Worm (Caenorhabditis elegans) whole organism, mixed stage, embryonic: ENCODE measurements around the gene cyp-23A1.

ENCODE experiments used
- M03D4.4 ChIP-seq: sonication (generic microtip); optimal IDR thresholded peaks from 2 replicates; lab custom pipeline; 2017; ENCODE audit warnings: mild to moderate bottlenecking, missing genetic modification characterization, missing compliant biosample characterization
- bed-3 ChIP-seq: fragments of 200-800 bp; sonication (Bioruptor generic); optimal IDR thresholded peaks from 3 replicates; lab custom pipeline; 2018; ENCODE audit warnings: mild to moderate bottlenecking, missing genetic modification characterization, moderate library complexity, missing compliant biosample characterization
- ceh-39 ChIP-seq: fragments of 150-350 bp; optimal IDR thresholded peaks from 2 replicates; lab custom pipeline; 2014; ENCODE audit warnings: missing biosample characterization, missing genetic modification characterization
- ceh-43 ChIP-seq: fragments of 200-800 bp; sonication (Bioruptor generic); optimal IDR thresholded peaks from 2 replicates; lab custom pipeline; 2018; ENCODE audit warnings: mild to moderate bottlenecking, missing genetic modification characterization, moderate library complexity, missing compliant biosample characterization
- ceh-83 ChIP-seq: fragments of 200-800 bp; sonication (Bioruptor generic); optimal IDR thresholded peaks from 2 replicates; lab custom pipeline; 2018; ENCODE audit warnings: mild to moderate bottlenecking, missing genetic modification characterization, missing compliant biosample characterization
- ces-1 ChIP-seq: fragments of 150-350 bp; optimal IDR thresholded peaks from 2 replicates; lab custom pipeline; 2014; ENCODE audit warnings: missing biosample characterization, missing genetic modification reagents, missing genetic modification characterization
- cnd-1 ChIP-seq: fragments of 200-800 bp; sonication (Bioruptor generic); optimal IDR thresholded peaks from 2 replicates; lab custom pipeline; 2018; ENCODE audit warnings: mild to moderate bottlenecking, missing genetic modification characterization, missing compliant biosample characterization
- drap-1 ChIP-seq: fragments of 200-800 bp; sonication (Bioruptor generic); optimal IDR thresholded peaks from 3 replicates; lab custom pipeline; 2018; ENCODE audit warnings: mild to moderate bottlenecking, missing genetic modification characterization, missing compliant biosample characterization
- elt-1 ChIP-seq: sonication (generic microtip); optimal IDR thresholded peaks from 2 replicates; lab custom pipeline; 2017; ENCODE audit warnings: missing genetic modification characterization, mild to moderate bottlenecking, missing compliant biosample characterization, antibody characterized with exemption, moderate library complexity, borderline replicate concordance; ENCODE audit not compliant: insufficient read depth
- elt-3 ChIP-seq: fragments of 150-350 bp; optimal IDR thresholded peaks from 2 replicates; lab custom pipeline; 2014; ENCODE audit warnings: missing biosample characterization, missing genetic modification characterization
- flh-1 ChIP-seq: fragments of 200-800 bp; sonication (Bioruptor generic); optimal IDR thresholded peaks from 2 replicates; lab custom pipeline; 2018; ENCODE audit warnings: mild to moderate bottlenecking, missing genetic modification characterization, moderate library complexity, missing compliant biosample characterization
- ham-2 ChIP-seq: fragments of 200-800 bp; sonication (Bioruptor generic); optimal IDR thresholded peaks from 2 replicates; lab custom pipeline; 2018; ENCODE audit warnings: mild to moderate bottlenecking, missing genetic modification characterization, missing compliant biosample characterization
- hlh-1 ChIP-seq: fragments of 150-350 bp; optimal IDR thresholded peaks from 2 replicates; lab custom pipeline; 2014; ENCODE audit warnings: missing biosample characterization, missing genetic modification reagents, missing genetic modification characterization
- lin-32 ChIP-seq: fragments of 200-800 bp; sonication (Bioruptor generic); optimal IDR thresholded peaks from 2 replicates; lab custom pipeline; 2018; ENCODE audit warnings: mild to moderate bottlenecking, missing genetic modification characterization, missing compliant biosample characterization
- lsy-2 ChIP-seq: fragments of 150-350 bp; optimal IDR thresholded peaks from 2 replicates; lab custom pipeline; 2014; ENCODE audit warnings: missing biosample characterization, missing genetic modification characterization
- mab-5 ChIP-seq: fragments of 150-350 bp; optimal IDR thresholded peaks from 2 replicates; lab custom pipeline; 2014; ENCODE audit warnings: missing biosample characterization, missing genetic modification characterization
- mep-1 ChIP-seq: fragments of 150-350 bp; optimal IDR thresholded peaks from 2 replicates; lab custom pipeline; 2017; ENCODE audit warnings: missing biosample characterization, missing genetic modification reagents, missing genetic modification characterization, inconsistent platforms
- mls-2 ChIP-seq: sonication (generic microtip); optimal IDR thresholded peaks from 2 replicates; lab custom pipeline; 2016; ENCODE audit warnings: mild to moderate bottlenecking, missing genetic modification characterization, moderate library complexity, missing compliant biosample characterization
- nhr-2 ChIP-seq: fragments of 150-350 bp; optimal IDR thresholded peaks from 2 replicates; lab custom pipeline; 2014; ENCODE audit warnings: missing biosample characterization, missing genetic modification characterization
- nhr-237 ChIP-seq: fragments of 150-350 bp; optimal IDR thresholded peaks from 2 replicates; lab custom pipeline; 2014; ENCODE audit warnings: missing biosample characterization, missing genetic modification characterization
- nhr-28 ChIP-seq: fragments of 150-350 bp; optimal IDR thresholded peaks from 2 replicates; lab custom pipeline; 2014; ENCODE audit warnings: missing biosample characterization, missing genetic modification characterization
- nhr-76 ChIP-seq: sonication (generic microtip); optimal IDR thresholded peaks from 2 replicates; lab custom pipeline; 2017; ENCODE audit warnings: missing biosample characterization, missing genetic modification characterization
- pha-4 ChIP-seq: fragments of 150-350 bp; optimal IDR thresholded peaks from 2 replicates; lab custom pipeline; 2018; ENCODE audit warnings: missing biosample characterization, missing genetic modification reagents, missing genetic modification characterization
- tbx-8 ChIP-seq: fragments of 200-800 bp; sonication (Bioruptor generic); optimal IDR thresholded peaks from 2 replicates; lab custom pipeline; 2018; ENCODE audit warnings: mild to moderate bottlenecking, missing genetic modification characterization, moderate library complexity, missing compliant biosample characterization
- unc-120 ChIP-seq: sonication (generic microtip); optimal IDR thresholded peaks from 2 replicates; lab custom pipeline; 2017; ENCODE audit warnings: missing genetic modification characterization, missing compliant biosample characterization; ENCODE audit not compliant: poor library complexity, severe bottlenecking
- unc-39 ChIP-seq: fragments of 150-350 bp; optimal IDR thresholded peaks from 2 replicates; lab custom pipeline; 2014; ENCODE audit warnings: missing biosample characterization, missing genetic modification characterization
- ztf-11 ChIP-seq: fragments of 150-350 bp; optimal IDR thresholded peaks from 2 replicates; lab custom pipeline; 2014; ENCODE audit warnings: missing biosample characterization, missing genetic modification characterization

cyp-23A1 gene

ce11 chrII:4470972-4471645, 40.9 kb upstream of the cyp-23A1 start, which contains the start of gene W06B4.1:
TSS of gene W06B4.1 (plus strand) at chrII:4471595.
- TF ChIP-seq tbx-8 (GFP tag; lab: Kevin White, UChicago) (no peak), nhr-2 (tag; lab: Kevin White, UChicago) (no peak), hlh-1 (tag; lab: Kevin White, UChicago) (no peak), mep-1 (no peak), bed-3 (GFP tag; lab: Kevin White, UChicago) (no peak), lin-32 (GFP tag; lab: Kevin White, UChicago) (no peak), nhr-28 (tag; lab: Kevin White, UChicago) (no peak), ces-1 (no peak), ham-2 (GFP tag; lab: Kevin White, UChicago) (no peak), pha-4 (no peak), ceh-83 (GFP tag; lab: Kevin White, UChicago) (no peak)

- TF ChIP-seq ham-2 (GFP tag; lab: Kevin White, UChicago): no peak
- no peak for TF ChIP-seq mab-5 (tag; lab: Kevin White, UChicago)
- TF ChIP-seq drap-1 (GFP tag; lab: Kevin White, UChicago): no peak
- TF ChIP-seq ceh-43 (GFP tag; lab: Kevin White, UChicago): no peak
- TF ChIP-seq ceh-83 (GFP tag; lab: Kevin White, UChicago): no peak
- no peak for TF ChIP-seq pha-4
- TF ChIP-seq nhr-237 (tag; lab: Kevin White, UChicago): no peak
- no peak for TF ChIP-seq nhr-2 (tag; lab: Kevin White, UChicago)
- TF ChIP-seq unc-39 (tag; lab: Kevin White, UChicago): no peak
- no peak for TF ChIP-seq lsy-2 (tag; lab: Kevin White, UChicago)
Observed at ce11 chrII:4474005-4474655, 37.9 kb upstream of the cyp-23A1 start.

ce11 chrII:4478303-4478702, 33.7 kb upstream of the cyp-23A1 start, which contains the start of gene T05C1.1:
TSS of gene T05C1.1 (plus strand) at chrII:4478603.
- no peak for TF ChIP-seq mls-2 (tag; lab: Kevin White, UChicago)
- no peak for TF ChIP-seq drap-1 (GFP tag; lab: Kevin White, UChicago)
- no peak for TF ChIP-seq elt-3 (tag; lab: Kevin White, UChicago)
- TF ChIP-seq lin-32 (GFP tag; lab: Kevin White, UChicago): no peak
- TF ChIP-seq hlh-1 (tag; lab: Kevin White, UChicago): no peak
- TF ChIP-seq nhr-28 (tag; lab: Kevin White, UChicago): no peak
- TF ChIP-seq cnd-1 (tag; lab: Kevin White, UChicago): no peak
- no peak for TF ChIP-seq nhr-76 (tag; lab: Kevin White, UChicago)
- TF ChIP-seq lsy-2 (tag; lab: Kevin White, UChicago): no peak
- TF ChIP-seq flh-1 (GFP tag; lab: Kevin White, UChicago): no peak

- TF ChIP-seq ztf-11 (tag; lab: Kevin White, UChicago): no peak
- no peak for TF ChIP-seq ham-2 (GFP tag; lab: Kevin White, UChicago)
- TF ChIP-seq ceh-39 (tag; lab: Kevin White, UChicago): no peak
- no peak for TF ChIP-seq mep-1
- TF ChIP-seq ceh-83 (GFP tag; lab: Kevin White, UChicago): no peak
- no peak for TF ChIP-seq unc-39 (tag; lab: Kevin White, UChicago)
- no peak for TF ChIP-seq tbx-8 (GFP tag; lab: Kevin White, UChicago)
- no peak for TF ChIP-seq cnd-1 (tag; lab: Kevin White, UChicago)
- TF ChIP-seq drap-1 (GFP tag; lab: Kevin White, UChicago): no peak
- no peak for TF ChIP-seq unc-120 (tag; lab: Kevin White, UChicago)
- TF ChIP-seq pha-4: no peak
- TF ChIP-seq, all 35 proteins: peak for 0
Observed at ce11 chrII:4482021-4482420, 30.0 kb upstream of the cyp-23A1 start, which contains the start of gene T05C1.2. TSS of gene T05C1.2 (minus strand) at chrII:4482121.

ce11 chrII:4489288-4489687, 22.7 kb upstream of the cyp-23A1 start, which contains the start of gene T05C1.3:
TSS of gene T05C1.3 (minus strand) at chrII:4489388.
- TF ChIP-seq flh-1 (GFP tag; lab: Kevin White, UChicago) (no peak), ceh-43 (GFP tag; lab: Kevin White, UChicago) (no peak), hlh-1 (tag; lab: Kevin White, UChicago) (no peak), elt-1 (no peak), nhr-237 (tag; lab: Kevin White, UChicago) (no peak), bed-3 (GFP tag; lab: Kevin White, UChicago) (no peak), tbx-8 (GFP tag; lab: Kevin White, UChicago) (no peak), nhr-76 (tag; lab: Kevin White, UChicago) (no peak), lsy-2 (tag; lab: Kevin White, UChicago) (no peak), M03D4.4 (no peak), mab-5 (tag; lab: Kevin White, UChicago) (no peak), nhr-2 (tag; lab: Kevin White, UChicago) (no peak), ces-1 (no peak)
